Worm (Caenorhabditis elegans) whole organism, L2 larva: Measurements from ENCODE around the gene zyg-1.
A peak's percentile ranks its signal among the peaks of the same experiment; 100 is the strongest.

ENCODE experiments used
- ama-1 ChIP-seq: fragments of 150-350 bp; optimal IDR thresholded peaks from 2 replicates; lab custom pipeline; 2018; ENCODE audit warnings: inconsistent platforms
- elt-3 ChIP-seq: sonication (generic microtip); optimal IDR thresholded peaks from 2 replicates; lab custom pipeline; 2017; ENCODE audit warnings: missing biosample characterization, missing genetic modification characterization
- mdl-1 ChIP-seq, 2 experiments: fragments of 150-350 bp in 1 of 2; sonication (generic microtip) in 1 of 2; optimal IDR thresholded peaks; 2 replicates each; lab custom pipeline; 2017; ENCODE audit warnings: missing biosample characterization in 2 of 2, missing genetic modification characterization in 2 of 2
- snpc-4 ChIP-seq: fragments of 150-350 bp; optimal IDR thresholded peaks from 2 replicates; lab custom pipeline; 2014; ENCODE audit warnings: missing biosample characterization, missing genetic modification characterization

DNA sequence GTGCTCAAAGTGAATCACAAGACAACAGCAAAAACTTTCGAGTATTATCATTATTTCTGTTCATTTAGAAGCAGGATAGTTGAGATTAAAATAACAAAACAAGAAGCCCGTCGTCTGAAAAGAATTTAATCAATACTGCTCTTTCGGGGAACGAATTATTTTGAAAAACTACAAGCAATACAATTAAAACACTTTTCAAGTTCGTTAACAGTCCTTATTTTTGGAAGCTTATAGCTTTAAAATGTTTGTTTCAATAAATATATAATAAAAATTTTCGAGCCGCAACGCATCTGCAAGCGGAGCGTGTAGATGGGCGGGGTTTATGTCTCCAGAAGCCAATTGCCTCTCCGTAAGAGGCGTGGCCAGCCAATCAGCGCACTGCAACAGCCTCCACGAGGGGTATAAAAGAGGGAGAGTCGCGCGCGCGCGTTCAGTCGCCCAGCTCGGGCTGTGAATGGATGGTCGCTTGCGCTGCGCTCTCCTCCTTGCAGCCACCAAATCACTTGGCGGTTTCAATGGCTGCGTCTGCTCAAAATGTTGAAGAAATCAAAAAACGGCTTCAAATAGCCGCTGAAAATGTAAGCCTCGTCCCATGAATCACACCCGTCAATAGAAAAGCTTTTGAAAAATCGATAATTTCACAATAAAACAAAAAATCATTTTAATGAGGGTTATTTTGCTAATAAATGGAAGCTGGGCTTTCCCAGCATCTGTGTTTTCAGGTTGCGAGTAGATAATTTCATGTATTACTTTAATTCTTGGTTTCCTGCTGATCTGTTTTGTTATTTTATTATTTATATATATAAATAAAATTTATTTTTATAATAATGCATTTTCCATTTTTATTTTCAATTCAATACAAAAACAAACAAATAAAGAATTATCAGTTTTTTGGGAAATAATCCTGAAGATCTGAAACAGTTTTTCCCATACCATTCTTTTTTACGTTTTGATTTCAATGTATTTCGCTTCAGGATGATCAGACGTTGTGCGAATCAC is 11.5 kb downstream of the zyg-1 start, which contains the start of the genes ift-43 and mdt-26:
- TF ChIP-seq ama-1 (lab: Kevin White, UChicago) (peak; percentile 100), mdl-1 (tag; optimal IDR thresholded peaks at IDR 0.05; lab: Kevin White, UChicago) (peak; percentile 57 to 73), snpc-4 (tag; lab: Kevin White, UChicago) (no peak), elt-3 (no peak)
